Worm (Caenorhabditis elegans) whole organism, early embryonic: ENCODE measurements around the gene mfsd-6.

Source experiments
- ama-1 ChIP-seq: fragments of 150-350 bp; optimal IDR thresholded peaks from 2 replicates; lab custom pipeline; 2014
- ets-7 ChIP-seq: sonication (generic microtip); optimal IDR thresholded peaks from 2 replicates; lab custom pipeline; 2016; ENCODE audit warnings: missing genotype, missing genetic modification characterization, missing compliant biosample characterization
- flt-1 ChIP-seq: fragments of 200-800 bp; sonication (Bioruptor generic); IDR thresholded peaks from 2 replicates; pipeline ENCODE4 v1.3.6; 2022; ENCODE audit warnings: missing genetic modification characterization, missing compliant biosample characterization
- hmbx-1 ChIP-seq: sonication (generic microtip); optimal IDR thresholded peaks from 2 replicates; lab custom pipeline; 2016; ENCODE audit warnings: mild to moderate bottlenecking, missing genetic modification characterization, missing compliant biosample characterization
- hmg-4 ChIP-seq: fragments of 200-800 bp; sonication (Bioruptor generic); optimal IDR thresholded peaks from 2 replicates; lab custom pipeline; 2018; ENCODE audit warnings: mild to moderate bottlenecking, missing genetic modification characterization, missing compliant biosample characterization
- hnd-1 ChIP-seq: sonication (generic microtip); optimal IDR thresholded peaks from 2 replicates; lab custom pipeline; 2016; ENCODE audit warnings: missing genetic modification characterization, missing compliant biosample characterization
- scrt-1 ChIP-seq: fragments of 200-800 bp; sonication (Bioruptor generic); IDR thresholded peaks from 2 replicates; pipeline ENCODE4 v1.3.6; 2022; ENCODE audit warnings: missing genetic modification characterization, missing compliant biosample characterization

ce11 chrIII:7554697-7555145 is 24.5 kb downstream of the mfsd-6 start:
- TF ChIP-seq hmg-4 (GFP tag; lab: Kevin White, UChicago) (peak; percentile 32), ama-1 (no peak), hmbx-1 (tag; lab: Kevin White, UChicago) (no peak), hnd-1 (tag; lab: Kevin White, UChicago) (no peak), ets-7 (tag; lab: Kevin White, UChicago) (no peak), scrt-1 (GFP tag; lab: Robert Waterston, UW) (no peak), flt-1 (GFP tag; lab: Robert Waterston, UW) (no peak)
